Worm (Caenorhabditis elegans) whole organism, midembryonic: ENCODE results near the gene tub-1.

Experiments
- T22C8.4 ChIP-seq: fragments of 200-800 bp; sonication (Bioruptor generic); IDR thresholded peaks from 2 replicates; pipeline ENCODE4 v1.3.6; 2022; ENCODE audit warnings: missing genetic modification characterization, missing compliant biosample characterization
- cog-1 ChIP-seq: sonication (generic microtip); optimal IDR thresholded peaks from 2 replicates; lab custom pipeline; 2016; ENCODE audit warnings: missing genetic modification characterization, missing compliant biosample characterization
- flt-1 ChIP-seq: fragments of 200-800 bp; sonication (Bioruptor generic); IDR thresholded peaks from 2 replicates; pipeline ENCODE4 v1.3.6; 2022; ENCODE audit warnings: missing genetic modification characterization, missing compliant biosample characterization
- med-1 ChIP-seq: sonication (generic microtip); optimal IDR thresholded peaks from 2 replicates; lab custom pipeline; 2017; ENCODE audit warnings: missing genetic modification characterization, mild to moderate bottlenecking, missing compliant biosample characterization, antibody characterized with exemption, missing genetic modification reagents; ENCODE audit not compliant: insufficient read depth
- ref-1 ChIP-seq: fragments of 200-800 bp; sonication (Bioruptor generic); conservative IDR thresholded peaks from 2 replicates; pipeline ENCODE4 v1.3.6; 2022; ENCODE audit warnings: missing genetic modification reagents, missing genetic modification characterization, missing compliant biosample characterization

ce11 chrII:8141135-8141534, 15.6 kb downstream of the tub-1 start:
- TF ChIP-seq flt-1 (GFP tag; lab: Robert Waterston, UW) (no peak), T22C8.4 (GFP tag; lab: Robert Waterston, UW) (no peak), cog-1 (tag; lab: Kevin White, UChicago) (no peak), med-1 (no peak), ref-1 (GFP tag; lab: Robert Waterston, UW) (no peak)
